Worm (Caenorhabditis elegans) whole organism, early embryonic: ENCODE measurements around the gene nep-11.

Experiments used
- B0310.2 ChIP-seq: sonication (generic microtip); optimal IDR thresholded peaks from 2 replicates; lab custom pipeline; 2016; ENCODE audit warnings: mild to moderate bottlenecking, missing genetic modification characterization, missing compliant biosample characterization
- F13C5.2 ChIP-seq: sonication (generic microtip); optimal IDR thresholded peaks from 2 replicates; lab custom pipeline; 2017; ENCODE audit warnings: mild to moderate bottlenecking, missing genetic modification characterization, inconsistent platforms, missing compliant biosample characterization
- aly-1 ChIP-seq: sonication (generic microtip); optimal IDR thresholded peaks from 2 replicates; lab custom pipeline; 2016; ENCODE audit warnings: missing genetic modification characterization, missing compliant biosample characterization
- ama-1 ChIP-seq: fragments of 150-350 bp; optimal IDR thresholded peaks from 2 replicates; lab custom pipeline; 2014
- ceh-13 ChIP-seq: fragments of 200-800 bp; sonication (Bioruptor generic); optimal IDR thresholded peaks from 2 replicates; lab custom pipeline; 2018; ENCODE audit warnings: mild to moderate bottlenecking, missing genetic modification characterization, missing compliant biosample characterization
- ceh-36 ChIP-seq: sonication (generic microtip); optimal IDR thresholded peaks from 2 replicates; lab custom pipeline; 2016; ENCODE audit warnings: missing genetic modification characterization, inconsistent platforms, missing compliant biosample characterization
- flt-1 ChIP-seq: fragments of 200-800 bp; sonication (Bioruptor generic); IDR thresholded peaks from 2 replicates; pipeline ENCODE4 v1.3.6; 2022; ENCODE audit warnings: missing genetic modification characterization, missing compliant biosample characterization
- hnd-1 ChIP-seq: sonication (generic microtip); optimal IDR thresholded peaks from 2 replicates; lab custom pipeline; 2016; ENCODE audit warnings: missing genetic modification characterization, missing compliant biosample characterization
- pes-1 ChIP-seq: fragments of 200-800 bp; sonication (Bioruptor generic); IDR thresholded peaks from 2 replicates; pipeline ENCODE4 v1.3.6; 2022; ENCODE audit warnings: missing genetic modification reagents, missing genetic modification characterization, missing compliant biosample characterization
- scrt-1 ChIP-seq: fragments of 200-800 bp; sonication (Bioruptor generic); IDR thresholded peaks from 2 replicates; pipeline ENCODE4 v1.3.6; 2022; ENCODE audit warnings: missing genetic modification characterization, missing compliant biosample characterization
- sea-1 ChIP-seq: fragments of 200-800 bp; sonication (Bioruptor generic); conservative IDR thresholded peaks from 2 replicates; pipeline ENCODE4 v1.3.6; 2022; ENCODE audit warnings: missing genetic modification characterization, missing compliant biosample characterization
- tra-4 ChIP-seq: sonication (generic microtip); optimal IDR thresholded peaks from 2 replicates; lab custom pipeline; 2017; ENCODE audit warnings: missing genetic modification characterization, missing compliant biosample characterization

ce11 chrII:3445285-3445806 is 20.0 kb upstream of the nep-11 start, which contains the start of the genes C16C8.5 and C16C8.16:
- TF ChIP-seq flt-1 (GFP tag; lab: Robert Waterston, UW) = no peak
- TF ChIP-seq pes-1 (GFP tag; lab: Robert Waterston, UW) = no peak
- no peak for TF ChIP-seq tra-4 (tag; lab: Kevin White, UChicago)
- TF ChIP-seq sea-1 (GFP tag; lab: Robert Waterston, UW) = no peak
- no peak for TF ChIP-seq ama-1 (lab: Kevin White, UChicago)
- TF ChIP-seq aly-1 (tag; lab: Kevin White, UChicago) = no peak
- TF ChIP-seq B0310.2 (tag; lab: Kevin White, UChicago) = no peak
- no peak for TF ChIP-seq ceh-13 (GFP tag; lab: Kevin White, UChicago)
- no peak for TF ChIP-seq F13C5.2
- TF ChIP-seq scrt-1 = no peak
- TF ChIP-seq hnd-1 = no peak
- TF ChIP-seq ceh-36 = no peak
